Fruit fly (Drosophila melanogaster): Measurements from ENCODE around the gene Rev1.

The Rev1 gene

dm6 chr3L:615425-616046, 38.6 kb upstream of the Rev1 start (continued):
- TF ChIP-seq da (GFP tag; optimal IDR thresholded peaks at IDR 0.05) (peak; percentile 65), cato (GFP tag; optimal IDR thresholded peaks at IDR 0.05; ENCODE audit: borderline replicate concordance) (peak; percentile 78), maf-S (GFP tag; optimal IDR thresholded peaks at IDR 0.05) (peak; percentile 88), CG7839 (tag; optimal IDR thresholded peaks at IDR 0.05) (peak; percentile 89), danr (GFP tag; IDR thresholded peaks at IDR 0.05) (peak; percentile 48; the same call in 1 of the 2 replicates), CG9727 (GFP tag; optimal IDR thresholded peaks at IDR 0.05) (peak; percentile 77), sna (GFP tag; IDR thresholded peaks at IDR 0.05; ENCODE audit: partially characterized antibody) (no peak), hkb (optimal IDR thresholded peaks at IDR 0.05) (no peak), hkb (GFP tag; IDR thresholded peaks at IDR 0.05) (peak; percentile 92), al (GFP tag; IDR thresholded peaks at IDR 0.05) (no peak), CG4854 (GFP tag; optimal IDR thresholded peaks at IDR 0.05) (peak; percentile 57), CG3726 (GFP tag; IDR thresholded peaks at IDR 0.05) (peak; percentile 85), CG18619 (GFP tag; optimal IDR thresholded peaks at IDR 0.05) (peak; percentile 80), lab (GFP tag; optimal IDR thresholded peaks at IDR 0.05) (peak; percentile 87), HLHmδ (GFP tag; optimal IDR thresholded peaks at IDR 0.05) (no peak), gsb-n (tag; optimal IDR thresholded peaks at IDR 0.05) (peak; percentile 89), Deaf1 (tag; optimal IDR thresholded peaks at IDR 0.05) (peak; percentile 63), E2f1 (GFP tag; IDR thresholded peaks at IDR 0.05) (peak; percentile 84), CG1792 (GFP tag; optimal IDR thresholded peaks at IDR 0.05) (peak; percentile 78), CG12299 (tag; optimal IDR thresholded peaks at IDR 0.05) (peak; percentile 56), gro (GFP tag; optimal IDR thresholded peaks at IDR 0.05) (peak; percentile 39), Spps (tag; optimal IDR thresholded peaks at IDR 0.05) (peak; percentile 86), jigr1 (GFP tag; IDR thresholded peaks at IDR 0.05) (peak; percentile 80; the same call in 2 of the 3 replicates), pfk (GFP tag; optimal IDR thresholded peaks at IDR 0.05) (no peak), Optix (GFP tag; IDR thresholded peaks at IDR 0.05) (0 out of 3 replicates have a peak, but pooled peaks have one; percentile 48), Xrp1 (GFP tag; IDR thresholded peaks at IDR 0.05) (peak; percentile 92), Sox100B (GFP tag; optimal IDR thresholded peaks at IDR 0.05) (peak; percentile 88), Mes4 (GFP tag; optimal IDR thresholded peaks at IDR 0.05) (peak; percentile 81), CG11398 (GFP tag; optimal IDR thresholded peaks at IDR 0.05) (peak; percentile 77), Stat92E (GFP tag; optimal IDR thresholded peaks at IDR 0.05) (no peak), H2.0 (GFP tag; IDR thresholded peaks at IDR 0.05) (peak; percentile 85), peb (GFP tag; IDR thresholded peaks at IDR 0.05) (peak; percentile 79), bbx (GFP tag; IDR thresholded peaks at IDR 0.05; ENCODE audit: partially characterized antibody) (no peak), Ravus (GFP tag; IDR thresholded peaks at IDR 0.05) (no peak), CG43689 (GFP tag; IDR thresholded peaks at IDR 0.05) (peak; percentile 82), CG6654 (GFP tag; optimal IDR thresholded peaks at IDR 0.05) (peak; percentile 62), nom (GFP tag; optimal IDR thresholded peaks at IDR 0.05) (no peak), B-H2 (GFP tag; optimal IDR thresholded peaks at IDR 0.05) (peak; percentile 10), CG13123 (GFP tag; optimal IDR thresholded peaks at IDR 0.05) (peak; percentile 79), vnd (GFP tag; IDR thresholded peaks at IDR 0.05; ENCODE audit: partially characterized antibody) (no peak), phol (tag; optimal IDR thresholded peaks at IDR 0.05) (peak; percentile 93), bowl (GFP tag; IDR thresholded peaks at IDR 0.05) (peak; percentile 77), gfzf (GFP tag; optimal IDR thresholded peaks at IDR 0.05) (peak; percentile 2), CG11085 (GFP tag; IDR thresholded peaks at IDR 0.05) (no peak; the same call in 1 of the 2 replicates), CG5180 (GFP tag; optimal IDR thresholded peaks at IDR 0.05) (peak; percentile 62), CG12236 (GFP tag; optimal IDR thresholded peaks at IDR 0.05) (peak; percentile 79), CG13296 (GFP tag; optimal IDR thresholded peaks at IDR 0.05) (peak; percentile 77), CG10274 (GFP tag; optimal IDR thresholded peaks at IDR 0.05) (peak; percentile 46), HLH4C (GFP tag; IDR thresholded peaks at IDR 0.05; ENCODE audit: partially characterized antibody) (no peak)
